ENCODE assay signal across 1 worm cellular context in the genomic region with DNA sequence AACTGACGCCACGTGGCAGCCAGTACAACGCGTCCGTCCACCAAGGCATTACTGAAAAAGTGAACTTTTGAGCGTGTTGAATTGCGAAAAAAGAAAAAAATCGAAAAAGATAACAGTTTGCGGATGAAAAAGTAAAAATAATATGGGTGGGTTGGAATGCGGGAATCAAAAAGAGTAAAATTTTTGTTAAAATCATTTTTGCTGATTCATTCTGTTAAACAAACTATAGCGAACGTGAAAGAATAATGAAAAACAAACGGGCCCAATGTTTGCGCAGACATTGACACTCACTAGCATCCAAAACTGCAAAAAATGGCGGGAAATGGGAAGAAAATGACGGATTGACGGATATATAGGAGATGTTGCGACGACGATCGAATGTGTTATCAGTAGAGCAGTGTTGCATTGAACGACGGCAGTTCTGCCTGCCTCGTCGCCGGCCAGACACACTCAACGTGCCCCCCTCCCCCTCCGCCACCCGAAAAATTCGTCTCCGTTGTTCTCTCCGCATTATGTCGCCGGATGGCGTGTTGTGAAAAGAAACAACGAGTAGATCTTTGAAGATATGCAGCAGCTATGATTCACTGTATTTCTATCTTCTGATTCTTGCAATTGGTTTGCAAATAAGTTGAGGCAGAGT.
TF ChIP-seq lines count a peak whose summit lies in the region.

A gene (minus strand): TSS at position 51 of the 640 bp plus-strand sequence.

TF ChIP-seq in whole organism, L4 larva, 104 proteins besides CTCF, POLR2A, EP300 and RAD21 (continued from another document):
- TF ChIP-seq dpl-1 (GFP tag; optimal IDR thresholded peaks at IDR 0.05; lab: Kevin White, UChicago) = peak; percentile 7
- TF ChIP-seq attf-4 (tag; optimal IDR thresholded peaks at IDR 0.05; lab: Kevin White, UChicago) = no peak
- no peak for TF ChIP-seq D1046.2 (GFP tag; IDR thresholded peaks at IDR 0.05; lab: Robert Waterston, UW)
- no peak for TF ChIP-seq arid-1 (GFP tag; conservative IDR thresholded peaks at IDR 0.05; lab: Robert Waterston, UW)
- peak; percentile 5 for TF ChIP-seq nhr-28 (tag; optimal IDR thresholded peaks at IDR 0.05; lab: Kevin White, UChicago)
- TF ChIP-seq lim-7 (GFP tag; IDR thresholded peaks at IDR 0.05; lab: Robert Waterston, UW) = 0 out of 2 replicates have a peak, but pooled peaks have one; percentile 39
- peak; percentile 7 for TF ChIP-seq lin-13 (GFP tag; optimal IDR thresholded peaks at IDR 0.05; lab: Kevin White, UChicago)
- TF ChIP-seq ctbp-1 (GFP tag; IDR thresholded peaks at IDR 0.05; lab: Robert Waterston, UW) = peak; percentile 55; the same call in 1 of the 2 replicates
- peak; percentile 32 for TF ChIP-seq rbr-2 (tag; optimal IDR thresholded peaks at IDR 0.05; lab: Kevin White, UChicago)
- TF ChIP-seq nhr-11 (tag; optimal IDR thresholded peaks at IDR 0.05; lab: Kevin White, UChicago) = peak; percentile 10
- no peak for TF ChIP-seq dmd-9 (GFP tag; IDR thresholded peaks at IDR 0.05; lab: Robert Waterston, UW)
- no peak for TF ChIP-seq nhr-42 (GFP tag; IDR thresholded peaks at IDR 0.05; lab: Robert Waterston, UW)
- peak; percentile 50 for TF ChIP-seq mes-2 (tag; optimal IDR thresholded peaks at IDR 0.05; lab: Kevin White, UChicago; ENCODE audit: poor library complexity, severe bottlenecking)
- TF ChIP-seq mep-1 (tag; optimal IDR thresholded peaks at IDR 0.05; lab: Kevin White, UChicago) = peak; percentile 32
- TF ChIP-seq mdt-29 (GFP tag; IDR thresholded peaks at IDR 0.05; lab: Robert Waterston, UW) = 0 out of 2 replicates have a peak, but pooled peaks have one; percentile 38
- TF ChIP-seq madf-5 (GFP tag; IDR thresholded peaks at IDR 0.05; lab: Robert Waterston, UW) = no peak
- no peak for TF ChIP-seq dmd-8 (GFP tag; IDR thresholded peaks at IDR 0.05; lab: Robert Waterston, UW)
- TF ChIP-seq zag-1 (tag; optimal IDR thresholded peaks at IDR 0.05; lab: Kevin White, UChicago) = no peak
- no peak for TF ChIP-seq F37D6.2 (tag; optimal IDR thresholded peaks at IDR 0.05; lab: Kevin White, UChicago)
- TF ChIP-seq daf-16 (GFP tag; optimal IDR thresholded peaks at IDR 0.05; lab: Kevin White, UChicago) = no peak
- TF ChIP-seq daf-16 (tag; optimal IDR thresholded peaks at IDR 0.05; lab: Kevin White, UChicago) = no peak
- TF ChIP-seq ceh-20 (GFP tag; IDR thresholded peaks at IDR 0.05; lab: Robert Waterston, UW) = 0 out of 2 replicates have a peak, but pooled peaks have one; percentile 33
